Worm (Caenorhabditis elegans) whole organism, mixed stage, embryonic: ENCODE results near the gene trpp-6.

ENCODE experiments used
- bed-3 ChIP-seq: fragments of 200-800 bp; sonication (Bioruptor generic); optimal IDR thresholded peaks from 3 replicates; lab custom pipeline; 2018; ENCODE audit warnings: mild to moderate bottlenecking, missing genetic modification characterization, moderate library complexity, missing compliant biosample characterization
- blmp-1 ChIP-seq: fragments of 150-350 bp; optimal IDR thresholded peaks from 2 replicates; lab custom pipeline; 2014; ENCODE audit warnings: missing biosample characterization, missing genetic modification characterization
- ceh-39 ChIP-seq: fragments of 150-350 bp; optimal IDR thresholded peaks from 2 replicates; lab custom pipeline; 2014; ENCODE audit warnings: missing biosample characterization, missing genetic modification characterization
- ces-1 ChIP-seq: fragments of 150-350 bp; optimal IDR thresholded peaks from 2 replicates; lab custom pipeline; 2014; ENCODE audit warnings: missing biosample characterization, missing genetic modification reagents, missing genetic modification characterization
- elt-1 ChIP-seq: sonication (generic microtip); optimal IDR thresholded peaks from 2 replicates; lab custom pipeline; 2017; ENCODE audit warnings: missing genetic modification characterization, mild to moderate bottlenecking, missing compliant biosample characterization, antibody characterized with exemption, moderate library complexity, borderline replicate concordance; ENCODE audit not compliant: insufficient read depth
- ham-2 ChIP-seq: fragments of 200-800 bp; sonication (Bioruptor generic); optimal IDR thresholded peaks from 2 replicates; lab custom pipeline; 2018; ENCODE audit warnings: mild to moderate bottlenecking, missing genetic modification characterization, missing compliant biosample characterization
- lin-13 ChIP-seq: fragments of 150-350 bp; optimal IDR thresholded peaks from 2 replicates; lab custom pipeline; 2014; ENCODE audit warnings: missing biosample characterization, missing genetic modification characterization
- mab-5 ChIP-seq: fragments of 150-350 bp; optimal IDR thresholded peaks from 2 replicates; lab custom pipeline; 2014; ENCODE audit warnings: missing biosample characterization, missing genetic modification characterization
- nhr-12 ChIP-seq: fragments of 150-350 bp; optimal IDR thresholded peaks from 2 replicates; lab custom pipeline; 2014; ENCODE audit warnings: missing biosample characterization, missing genetic modification characterization
- nhr-76 ChIP-seq: sonication (generic microtip); optimal IDR thresholded peaks from 2 replicates; lab custom pipeline; 2017; ENCODE audit warnings: missing biosample characterization, missing genetic modification characterization

DNA sequence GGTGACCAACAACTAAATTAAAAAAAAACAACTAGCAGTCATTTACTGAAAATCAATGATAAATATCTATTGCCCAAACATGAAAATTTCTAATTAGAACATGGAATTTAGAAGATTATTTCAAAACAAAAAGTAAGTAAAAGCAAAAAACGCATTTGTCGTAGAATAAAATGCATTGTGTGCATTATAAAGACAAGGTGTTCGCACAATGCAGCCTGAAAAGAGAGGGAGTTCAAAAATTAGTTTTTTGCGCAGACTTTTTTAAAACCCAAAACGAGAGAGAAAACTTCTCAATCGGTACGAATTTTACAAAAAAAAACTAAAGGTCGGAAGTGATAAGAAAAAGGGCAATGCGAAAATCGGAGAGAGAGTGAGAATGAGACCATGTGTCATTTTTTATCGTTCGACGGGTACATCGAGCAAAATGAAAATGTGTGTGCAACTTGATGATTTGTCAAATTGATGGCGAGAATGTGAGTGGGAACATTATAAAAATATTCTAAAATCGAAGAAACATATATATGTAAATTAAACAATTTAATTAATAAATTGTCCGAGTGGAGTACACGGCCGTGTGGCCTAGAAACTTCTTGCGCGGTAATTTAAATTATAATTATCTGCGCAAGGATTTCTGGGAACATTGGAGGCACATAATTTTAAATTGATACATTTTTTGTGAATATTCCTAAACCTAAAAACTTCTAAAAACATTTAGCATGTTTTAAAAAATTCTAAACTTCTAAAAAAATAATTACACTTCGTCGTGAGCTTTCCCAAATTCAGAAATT lies 39.9 kb downstream of the trpp-6 start:
- TF ChIP-seq ces-1 (GFP tag; lab: Kevin White, UChicago): peak; percentile 23
- no peak for TF ChIP-seq bed-3 (GFP tag; lab: Kevin White, UChicago)
- TF ChIP-seq ceh-39: no peak
- no peak for TF ChIP-seq blmp-1 (tag; lab: Kevin White, UChicago)
- no peak for TF ChIP-seq nhr-76 (tag; lab: Kevin White, UChicago)
- no peak for TF ChIP-seq lin-13 (tag; lab: Kevin White, UChicago)
- TF ChIP-seq nhr-12 (tag; lab: Kevin White, UChicago): no peak
- TF ChIP-seq mab-5 (tag; lab: Kevin White, UChicago): no peak
- TF ChIP-seq ham-2 (GFP tag; lab: Kevin White, UChicago): no peak
- TF ChIP-seq elt-1 (tag; lab: Kevin White, UChicago): no peak
